Worm (Caenorhabditis elegans): ENCODE measurements around the gene K02C4.3.

The K02C4.3 gene

DNA sequence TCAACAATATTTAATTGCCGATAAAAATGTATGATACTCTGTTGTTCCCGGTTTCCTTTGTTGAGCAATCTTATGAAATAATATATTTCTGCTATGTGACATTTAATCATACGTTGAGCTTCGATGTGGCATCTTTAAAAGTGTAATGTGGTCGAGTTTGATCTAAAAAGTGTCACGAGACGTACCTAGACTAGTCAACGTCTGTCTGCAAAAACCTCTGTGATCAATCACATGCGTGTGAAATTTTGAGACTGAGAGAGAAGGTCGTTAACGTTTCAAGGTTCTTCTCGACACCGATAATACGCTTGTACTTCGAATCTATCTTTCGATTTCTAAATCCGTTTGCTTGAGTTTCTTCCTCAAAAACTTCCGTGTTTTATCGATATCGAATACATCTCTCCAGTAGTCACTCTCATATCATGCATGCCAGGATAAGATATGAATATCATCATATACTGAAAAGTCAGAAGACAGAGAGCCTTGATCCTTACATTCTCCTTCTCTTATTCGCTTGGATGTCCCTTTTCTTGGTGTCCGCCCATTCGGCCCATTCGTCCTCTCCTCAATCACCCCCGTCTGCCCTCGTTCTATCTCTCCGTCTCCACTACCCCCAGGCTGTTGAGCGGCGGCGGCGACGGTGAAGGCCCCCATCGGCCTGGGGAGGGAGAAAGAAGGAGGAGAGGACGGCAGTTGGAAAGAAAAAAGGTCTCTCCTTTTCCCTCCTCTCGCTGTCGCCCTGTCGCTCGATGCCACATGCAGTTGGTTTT, 41.8 kb upstream of the K02C4.3 start (continued):
- TF ChIP-seq dsc-1 (tag; optimal IDR thresholded peaks at IDR 0.05) = peak; percentile 15
- peak; percentile 41 for TF ChIP-seq nhr-90 (tag; optimal IDR thresholded peaks at IDR 0.05; ENCODE audit: poor library complexity)
- no peak for TF ChIP-seq mef-2 (tag; optimal IDR thresholded peaks at IDR 0.05)
- peak; percentile 87 for TF ChIP-seq snu-23 (GFP tag; optimal IDR thresholded peaks at IDR 0.05)
- peak; percentile 76 for TF ChIP-seq nhr-19 (GFP tag; conservative IDR thresholded peaks at IDR 0.05)
- peak in 5 of 6 experiments; percentile 9 to 77 (median 50) for TF ChIP-seq elt-3 (tag; optimal IDR thresholded peaks at IDR 0.05)
- TF ChIP-seq fkh-10 (GFP tag; optimal IDR thresholded peaks at IDR 0.05) = no peak
- no peak for TF ChIP-seq unc-98 (GFP tag; IDR thresholded peaks at IDR 0.05)
- TF ChIP-seq ceh-90 (tag; optimal IDR thresholded peaks at IDR 0.05) = peak; percentile 30
- no peak for TF ChIP-seq hlh-4 (tag; optimal IDR thresholded peaks at IDR 0.05)
- no peak for TF ChIP-seq egl-27 (tag; optimal IDR thresholded peaks at IDR 0.05)
- TF ChIP-seq aha-1 (tag; optimal IDR thresholded peaks at IDR 0.05) = peak; percentile 22
- TF ChIP-seq ets-5 (GFP tag; IDR thresholded peaks at IDR 0.05) = no peak
- no peak for TF ChIP-seq sup-37 (GFP tag; optimal IDR thresholded peaks at IDR 0.05)
- TF ChIP-seq unc-30 (tag; optimal IDR thresholded peaks at IDR 0.05) = no peak
- no peak for TF ChIP-seq nhr-84 (tag; optimal IDR thresholded peaks at IDR 0.05)
- TF ChIP-seq zip-4 (GFP tag; optimal IDR thresholded peaks at IDR 0.05) = no peak
- peak; percentile 50 for TF ChIP-seq tbx-2 (tag; optimal IDR thresholded peaks at IDR 0.05)
- peak; percentile 30 for TF ChIP-seq irx-1 (tag; optimal IDR thresholded peaks at IDR 0.05)
- TF ChIP-seq nhr-11 (tag; optimal IDR thresholded peaks at IDR 0.05) = peak; percentile 30
- no peak for TF ChIP-seq nhr-77 (tag; optimal IDR thresholded peaks at IDR 0.05)
- no peak for TF ChIP-seq C04F5.9 (tag; optimal IDR thresholded peaks at IDR 0.05)
- no peak for TF ChIP-seq alr-1 (tag; optimal IDR thresholded peaks at IDR 0.05; ENCODE audit: borderline replicate concordance)
- TF ChIP-seq rnt-1 (tag; optimal IDR thresholded peaks at IDR 0.05) = peak; percentile 78
- TF ChIP-seq efl-3 (GFP tag; optimal IDR thresholded peaks at IDR 0.05) = no peak
- peak; percentile 92 for TF ChIP-seq nhr-20 (tag; optimal IDR thresholded peaks at IDR 0.05)
- TF ChIP-seq lin-14 (GFP tag; optimal IDR thresholded peaks at IDR 0.05) = peak; percentile 82
- TF ChIP-seq jun-1 (tag; optimal IDR thresholded peaks at IDR 0.05) = no peak
- peak; percentile 14 for TF ChIP-seq lin-15B (tag; optimal IDR thresholded peaks at IDR 0.05)
- peak; percentile 93 for TF ChIP-seq nhr-71 (tag; optimal IDR thresholded peaks at IDR 0.05)
- no peak for TF ChIP-seq isw-1 (GFP tag; IDR thresholded peaks at IDR 0.05)
- TF ChIP-seq hpl-2 (GFP tag; optimal IDR thresholded peaks at IDR 0.05) = no peak
- peak in 1 of 2 experiments; percentile 80 for TF ChIP-seq mdl-1 (tag; optimal IDR thresholded peaks at IDR 0.05)
- TF ChIP-seq hlh-17 (GFP tag; optimal IDR thresholded peaks at IDR 0.05; ENCODE audit: borderline replicate concordance) = no peak
- peak; percentile 15 for TF ChIP-seq fkh-8 (tag; optimal IDR thresholded peaks at IDR 0.05)
- TF ChIP-seq tlp-1 (tag; optimal IDR thresholded peaks at IDR 0.05) = no peak
- no peak for TF ChIP-seq sptf-1 (tag; optimal IDR thresholded peaks at IDR 0.05)
- peak in 2 of 3 experiments; percentile 39 to 41 for TF ChIP-seq ceh-82 (tag; optimal IDR thresholded peaks at IDR 0.05)
- no peak for TF ChIP-seq snpc-4 (tag; optimal IDR thresholded peaks at IDR 0.05)
- TF ChIP-seq nhr-85 (tag) = peak; percentile 92
- no peak for TF ChIP-seq ces-1 (GFP tag; optimal IDR thresholded peaks at IDR 0.05)
- TF ChIP-seq fkh-4 (tag; optimal IDR thresholded peaks at IDR 0.05; ENCODE audit: borderline replicate concordance) = no peak
- TF ChIP-seq lsy-2 (tag; optimal IDR thresholded peaks at IDR 0.05) = peak; percentile 69 to 76
- TF ChIP-seq nhr-76 (tag; optimal IDR thresholded peaks at IDR 0.05) = no peak
- TF ChIP-seq elt-2 (tag; optimal IDR thresholded peaks at IDR 0.05) = peak; percentile 17
- peak; percentile 33 for TF ChIP-seq lir-3 (tag; optimal IDR thresholded peaks at IDR 0.05; ENCODE audit: poor library complexity)
- TF ChIP-seq blmp-1 (tag; optimal IDR thresholded peaks at IDR 0.05) = peak; percentile 55
- TF ChIP-seq sox-4 (tag; optimal IDR thresholded peaks at IDR 0.05) = no peak
- peak; percentile 70 for TF ChIP-seq grh-1 (GFP tag; IDR thresholded peaks at IDR 0.05)
- peak; percentile 6 to 33 for TF ChIP-seq efl-1 (optimal IDR thresholded peaks at IDR 0.05)
- TF ChIP-seq efl-1 (GFP tag; optimal IDR thresholded peaks at IDR 0.05 in 1 of 2) = peak; percentile 12 to 58
- peak; percentile 72 for TF ChIP-seq xbp-1 (tag; optimal IDR thresholded peaks at IDR 0.05)
